Comparison of ENCODE assay signal across 1 fruit fly cellular context in the genomic region with DNA sequence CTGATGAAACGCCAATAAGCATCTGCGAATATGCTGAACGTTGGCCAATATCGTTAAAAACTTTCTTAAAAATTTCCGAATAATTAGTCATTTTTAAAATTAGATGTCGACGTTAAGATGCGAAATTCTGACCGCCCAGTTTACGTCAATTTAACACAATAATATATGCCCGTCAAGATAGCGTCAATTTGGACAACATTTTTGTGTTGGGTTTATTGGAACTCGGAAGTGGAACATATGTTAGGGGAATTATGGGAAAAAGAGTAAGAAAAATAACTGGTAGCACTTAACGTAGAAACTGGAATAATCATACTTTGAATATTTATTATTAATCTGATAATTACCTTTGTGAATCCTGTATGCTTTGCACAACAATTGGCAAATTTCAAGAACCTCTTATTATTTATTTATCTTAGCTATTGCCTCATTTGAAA.
TF ChIP-seq lines count a peak whose summit lies in the region.

Gene CG5676 (minus strand): TSS at position 167 of the 434 bp plus-strand sequence.

TF ChIP-seq in whole organism, embryonic, 481 proteins besides CTCF, POLR2A, EP300 and RAD21 (continued from another document):
- TF ChIP-seq CG12769 (tag; optimal IDR thresholded peaks at IDR 0.05; lab: Kevin White, UChicago) (no peak), CG9215 (GFP tag; IDR thresholded peaks at IDR 0.05; lab: Robert Waterston, UW) (no peak), cg (GFP tag; optimal IDR thresholded peaks at IDR 0.05; lab: Kevin White, UChicago) (peak; percentile 5), MESR4 (GFP tag; optimal IDR thresholded peaks at IDR 0.05; lab: Kevin White, UChicago) (peak; percentile 77), CG3163 (GFP tag; optimal IDR thresholded peaks at IDR 0.05; lab: Kevin White, UChicago) (no peak), CG9932 (GFP tag; IDR thresholded peaks at IDR 0.05; lab: Robert Waterston, UW) (no peak), run (tag; optimal IDR thresholded peaks at IDR 0.05; lab: Kevin White, UChicago) (no peak), CG8765 (GFP tag; IDR thresholded peaks at IDR 0.05; lab: Robert Waterston, UW) (no peak), zen2 (GFP tag; IDR thresholded peaks at IDR 0.05; lab: Robert Waterston, UW; ENCODE audit: partially characterized antibody) (no peak), Fer1 (GFP tag; optimal IDR thresholded peaks at IDR 0.05; lab: Kevin White, UChicago) (peak; percentile 19), CG18262 (tag; optimal IDR thresholded peaks at IDR 0.05; lab: Kevin White, UChicago) (peak; percentile 4), CG4617 (GFP tag; optimal IDR thresholded peaks at IDR 0.05; lab: Kevin White, UChicago; ENCODE audit: borderline replicate concordance) (peak; percentile 15), CG8290 (GFP tag; optimal IDR thresholded peaks at IDR 0.05; lab: Kevin White, UChicago) (peak; percentile 14), CG8290 (tag; optimal IDR thresholded peaks at IDR 0.05; lab: Kevin White, UChicago) (no peak), her (GFP tag; optimal IDR thresholded peaks at IDR 0.05; lab: Kevin White, UChicago) (no peak), vfl (GFP tag; optimal IDR thresholded peaks at IDR 0.05; lab: Kevin White, UChicago) (no peak), Dp (GFP tag; optimal IDR thresholded peaks at IDR 0.05; lab: Kevin White, UChicago) (peak; percentile 25), ara (GFP tag; IDR thresholded peaks at IDR 0.05; lab: Robert Waterston, UW) (no peak), Lpt (GFP tag; optimal IDR thresholded peaks at IDR 0.05; lab: Kevin White, UChicago) (no peak), CG10543 (GFP tag; optimal IDR thresholded peaks at IDR 0.05; lab: Kevin White, UChicago) (no peak), jigr1 (GFP tag; IDR thresholded peaks at IDR 0.05; lab: Robert Waterston, UW) (no peak), nerfin-1 (tag; optimal IDR thresholded peaks at IDR 0.05; lab: Kevin White, UChicago) (peak; percentile 11), sna (GFP tag; IDR thresholded peaks at IDR 0.05; lab: Robert Waterston, UW; ENCODE audit: partially characterized antibody) (no peak), dan (GFP tag; IDR thresholded peaks at IDR 0.05; lab: Robert Waterston, UW) (no peak), lbe (GFP tag; optimal IDR thresholded peaks at IDR 0.05; lab: Kevin White, UChicago) (no peak), Med (GFP tag; lab: Kevin White, UChicago) (peak; percentile 59), CG13624 (GFP tag; optimal IDR thresholded peaks at IDR 0.05; lab: Kevin White, UChicago) (peak; percentile 16), tio (GFP tag; optimal IDR thresholded peaks at IDR 0.05; lab: Kevin White, UChicago) (no peak), ash1 (GFP tag; optimal IDR thresholded peaks at IDR 0.05; lab: Kevin White, UChicago) (no peak), Atf3 (GFP tag; optimal IDR thresholded peaks at IDR 0.05; lab: Kevin White, UChicago) (no peak), CG7963 (GFP tag; IDR thresholded peaks at IDR 0.05; lab: Robert Waterston, UW; ENCODE audit: partially characterized antibody) (no peak), CG1233 (GFP tag; optimal IDR thresholded peaks at IDR 0.05; lab: Kevin White, UChicago) (no peak), eve (GFP tag; optimal IDR thresholded peaks at IDR 0.05; lab: Kevin White, UChicago) (peak in 1 of 2 experiments; percentile 45), E2f1 (GFP tag; IDR thresholded peaks at IDR 0.05; lab: Robert Waterston, UW) (no peak), CG13424 (tag; optimal IDR thresholded peaks at IDR 0.05; lab: Kevin White, UChicago) (no peak), CG34422 (GFP tag; IDR thresholded peaks at IDR 0.05; lab: Robert Waterston, UW) (no peak), CG15011 (GFP tag; optimal IDR thresholded peaks at IDR 0.05; lab: Kevin White, UChicago) (no peak), HLH4C (GFP tag; IDR thresholded peaks at IDR 0.05; lab: Robert Waterston, UW; ENCODE audit: partially characterized antibody) (no peak), sens (GFP tag; lab: Kevin White, UChicago) (no peak), zen (tag; optimal IDR thresholded peaks at IDR 0.05; lab: Kevin White, UChicago) (peak; percentile 56), CG17361 (GFP tag; IDR thresholded peaks at IDR 0.05; lab: Robert Waterston, UW) (no peak), Lhr (GFP tag; optimal IDR thresholded peaks at IDR 0.05; lab: Kevin White, UChicago) (no peak), sima (GFP tag; optimal IDR thresholded peaks at IDR 0.05; lab: Kevin White, UChicago) (no peak), CG7786 (GFP tag; optimal IDR thresholded peaks at IDR 0.05; lab: Kevin White, UChicago) (no peak), CG15514 (GFP tag; optimal IDR thresholded peaks at IDR 0.05; lab: Kevin White, UChicago) (no peak), CG6272 (GFP tag; IDR thresholded peaks at IDR 0.05; lab: Robert Waterston, UW) (no peak), CG12236 (GFP tag; optimal IDR thresholded peaks at IDR 0.05; lab: Kevin White, UChicago) (no peak), CkIIα-i1 (GFP tag; IDR thresholded peaks at IDR 0.05; lab: Robert Waterston, UW) (no peak), CG30020 (tag; optimal IDR thresholded peaks at IDR 0.05; lab: Kevin White, UChicago) (peak; percentile 99), CG1602 (GFP tag; optimal IDR thresholded peaks at IDR 0.05; lab: Kevin White, UChicago) (no peak), sisA (GFP tag; IDR thresholded peaks at IDR 0.05; lab: Robert Waterston, UW) (no peak), CG10274 (GFP tag; optimal IDR thresholded peaks at IDR 0.05; lab: Kevin White, UChicago) (no peak), stwl (tag; optimal IDR thresholded peaks at IDR 0.05; lab: Kevin White, UChicago) (peak; percentile 52), Xrp1 (GFP tag; IDR thresholded peaks at IDR 0.05; lab: Robert Waterston, UW) (no peak), kay (GFP tag; optimal IDR thresholded peaks at IDR 0.05; lab: Kevin White, UChicago) (no peak), lov (optimal IDR thresholded peaks at IDR 0.05; lab: Kevin White, UChicago) (no peak), lov (GFP tag; IDR thresholded peaks at IDR 0.05; lab: Robert Waterston, UW) (no peak), BEAF-32 (GFP tag; optimal IDR thresholded peaks at IDR 0.05; lab: Kevin White, UChicago) (peak; percentile 31), vnd (GFP tag; IDR thresholded peaks at IDR 0.05; lab: Robert Waterston, UW; ENCODE audit: partially characterized antibody) (no peak)
TF ChIP-seq in whole organism, embryonic: peak in this region for 43.
